Worm (Caenorhabditis elegans) whole organism, young adult: ENCODE data around the gene F45F2.10.

Experiments used
- B0019.2 ChIP-seq: fragments of 200-800 bp; sonication (Bioruptor generic); conservative IDR thresholded peaks from 2 replicates; pipeline ENCODE4 v1.3.6; 2022; ENCODE audit warnings: missing genetic modification reagents, missing genetic modification characterization, missing compliant biosample characterization
- B0261.1 ChIP-seq: sonication (generic microtip); optimal IDR thresholded peaks from 2 replicates; lab custom pipeline; 2016; ENCODE audit warnings: mild to moderate bottlenecking, missing genetic modification characterization, moderate library complexity, missing compliant biosample characterization
- C06A6.2 ChIP-seq: fragments of 200-800 bp; sonication (Bioruptor generic); conservative IDR thresholded peaks from 2 replicates; pipeline ENCODE4 v1.3.6; 2022; ENCODE audit warnings: missing genetic modification characterization, missing compliant biosample characterization
- D2030.7 ChIP-seq: fragments of 200-800 bp; sonication (Bioruptor generic); IDR thresholded peaks from 2 replicates; pipeline ENCODE4 v1.3.6; 2022; ENCODE audit warnings: missing genetic modification reagents, missing genetic modification characterization, missing compliant biosample characterization
- F37B4.10 ChIP-seq: fragments of 200-800 bp; sonication (Bioruptor generic); IDR thresholded peaks from 2 replicates; pipeline ENCODE4 v1.3.6; 2022; ENCODE audit warnings: missing genetic modification characterization, missing compliant biosample characterization
- F49E8.2 ChIP-seq: sonication (generic microtip); optimal IDR thresholded peaks from 3 replicates; lab custom pipeline; 2017; ENCODE audit warnings: missing genetic modification characterization, mild to moderate bottlenecking, missing compliant biosample characterization, antibody characterized with exemption, moderate library complexity; ENCODE audit not compliant: insufficient read depth
- K11D2.4 ChIP-seq: fragments of 200-800 bp; sonication (Bioruptor generic); IDR thresholded peaks from 2 replicates; pipeline ENCODE4 v1.3.6; 2022; ENCODE audit warnings: missing genetic modification reagents, missing genetic modification characterization, missing compliant biosample characterization
- K12H6.12 ChIP-seq: fragments of 200-800 bp; sonication (Bioruptor generic); optimal IDR thresholded peaks from 2 replicates; lab custom pipeline; 2018; ENCODE audit warnings: mild to moderate bottlenecking, missing genetic modification characterization, missing compliant biosample characterization
- Y53F4B.3 ChIP-seq: fragments of 200-800 bp; sonication (Bioruptor generic); IDR thresholded peaks from 2 replicates; pipeline ENCODE4 v1.3.6; 2022; ENCODE audit warnings: missing genetic modification reagents, missing genetic modification characterization, missing compliant biosample characterization
- Y56A3A.18 ChIP-seq: fragments of 200-800 bp; sonication (Bioruptor generic); IDR thresholded peaks from 2 replicates; pipeline ENCODE4 v1.3.6; 2022; ENCODE audit warnings: missing genetic modification reagents, missing genetic modification characterization, missing compliant biosample characterization
- Y95B8A.8 ChIP-seq: fragments of 200-800 bp; sonication (Bioruptor generic); IDR thresholded peaks from 2 replicates; pipeline ENCODE4 v1.3.6; 2022; ENCODE audit warnings: missing genetic modification reagents, missing genetic modification characterization, missing compliant biosample characterization
- ZK185.1 ChIP-seq: sonication (generic microtip); optimal IDR thresholded peaks from 2 replicates; lab custom pipeline; 2016; ENCODE audit warnings: mild to moderate bottlenecking, missing genetic modification characterization, missing compliant biosample characterization; ENCODE audit not compliant: poor library complexity, severe bottlenecking
- ama-1 ChIP-seq, 3 experiments: fragments of 150-350 bp in 1 of 3; sonication (generic microtip) in 2 of 3; optimal IDR thresholded peaks; 2 replicates each; lab custom pipeline; 2014 to 2018; ENCODE audit warnings: missing biosample characterization in 2 of 3, missing genetic modification characterization in 2 of 3, missing genetic modification reagents in 2 of 3
- aptf-2 ChIP-seq: fragments of 200-800 bp; sonication (Bioruptor generic); conservative IDR thresholded peaks from 2 replicates; pipeline ENCODE4 v1.3.6; 2022; ENCODE audit warnings: missing genetic modification reagents, missing genetic modification characterization, missing compliant biosample characterization
- attf-3 ChIP-seq: fragments of 200-800 bp; sonication (Bioruptor generic); conservative IDR thresholded peaks from 2 replicates; pipeline ENCODE4 v1.3.6; 2022; ENCODE audit warnings: missing genetic modification reagents, missing genetic modification characterization, missing compliant biosample characterization
- attf-5 ChIP-seq: fragments of 200-800 bp; sonication (Bioruptor generic); optimal IDR thresholded peaks from 2 replicates; lab custom pipeline; 2018; ENCODE audit warnings: mild to moderate bottlenecking, missing genetic modification characterization, missing compliant biosample characterization
- cebp-1 ChIP-seq, 2 experiments: fragments of 200-800 bp in 1 of 2; sonication (Bioruptor generic) in 1 of 2; sonication (generic microtip) in 1 of 2; IDR thresholded peaks in 1 of 2; optimal IDR thresholded peaks in 1 of 2; 2 replicates each; pipeline versions ENCODE4 v1.3.6 to Lab custom; 2017 to 2022; ENCODE audit warnings: missing compliant biosample characterization in 2 of 2, missing genetic modification characterization in 2 of 2, mild to moderate bottlenecking in 1 of 2, missing genetic modification reagents in 1 of 2, moderate library complexity in 1 of 2
- ceh-100 ChIP-seq: fragments of 200-800 bp; sonication (Bioruptor generic); IDR thresholded peaks from 2 replicates; pipeline ENCODE4 v1.3.6; 2022; ENCODE audit warnings: missing genetic modification reagents, missing genetic modification characterization, missing compliant biosample characterization
- ceh-91 ChIP-seq: fragments of 200-800 bp; sonication (Bioruptor generic); IDR thresholded peaks from 2 replicates; pipeline ENCODE4 v1.3.6; 2022; ENCODE audit warnings: missing genetic modification reagents, missing genetic modification characterization, missing compliant biosample characterization
- dpff-1 ChIP-seq: sonication (generic microtip); optimal IDR thresholded peaks from 2 replicates; lab custom pipeline; 2017; ENCODE audit warnings: mild to moderate bottlenecking, missing genetic modification characterization, missing compliant biosample characterization
- dpl-1 ChIP-seq: fragments of 150-350 bp; optimal IDR thresholded peaks from 2 replicates; lab custom pipeline; 2014; ENCODE audit warnings: missing biosample characterization, missing genetic modification reagents, missing genetic modification characterization
- efl-1 ChIP-seq: fragments of 150-350 bp; optimal IDR thresholded peaks from 2 replicates; lab custom pipeline; 2014; ENCODE audit warnings: missing biosample characterization, missing genetic modification reagents, missing genetic modification characterization
- egrh-3 ChIP-seq: fragments of 200-800 bp; sonication (Bioruptor generic); IDR thresholded peaks from 2 replicates; pipeline ENCODE4 v1.3.6; 2022; ENCODE audit warnings: missing genetic modification reagents, missing genetic modification characterization, missing compliant biosample characterization
- ets-4 ChIP-seq: fragments of 200-800 bp; sonication (Bioruptor generic); optimal IDR thresholded peaks from 2 replicates; lab custom pipeline; 2018; ENCODE audit warnings: mild to moderate bottlenecking, missing genetic modification characterization, missing compliant biosample characterization
- gei-17 ChIP-seq: fragments of 200-800 bp; sonication (Bioruptor generic); optimal IDR thresholded peaks from 2 replicates; lab custom pipeline; 2018; ENCODE audit warnings: mild to moderate bottlenecking, missing genetic modification characterization, missing compliant biosample characterization
- hlh-12 ChIP-seq: sonication (generic microtip); optimal IDR thresholded peaks from 2 replicates; lab custom pipeline; 2016; ENCODE audit warnings: missing genetic modification characterization, missing compliant biosample characterization
- hrde-1 ChIP-seq: sonication (generic microtip); optimal IDR thresholded peaks from 2 replicates; lab custom pipeline; 2016; ENCODE audit warnings: missing genetic modification characterization, mild to moderate bottlenecking, missing compliant biosample characterization, moderate library complexity, missing genotype, missing genetic modification reagents, borderline replicate concordance
- let-607 ChIP-seq, 2 experiments: fragments of 200-800 bp in 1 of 2; sonication (Bioruptor generic) in 1 of 2; sonication (generic microtip) in 1 of 2; optimal IDR thresholded peaks; 2 replicates each; lab custom pipeline; 2016 to 2018; ENCODE audit warnings: mild to moderate bottlenecking in 2 of 2, missing compliant biosample characterization in 2 of 2, missing genetic modification characterization in 2 of 2, moderate library complexity in 2 of 2, missing genotype in 1 of 2
- lin-35 ChIP-seq, 3 experiments: fragments of 150-350 bp in 2 of 3; sonication (generic microtip) in 1 of 3; optimal IDR thresholded peaks; 2 replicates each; lab custom pipeline; 2014 to 2018; ENCODE audit warnings: missing biosample characterization in 3 of 3, missing genetic modification characterization in 3 of 3, missing genetic modification reagents in 3 of 3
- lin-40 ChIP-seq: sonication (generic microtip); optimal IDR thresholded peaks from 2 replicates; lab custom pipeline; 2016; ENCODE audit warnings: missing genetic modification characterization, mild to moderate bottlenecking, missing compliant biosample characterization, missing genotype, missing genetic modification reagents
- lin-54 ChIP-seq: fragments of 200-800 bp; sonication (Bioruptor generic); optimal IDR thresholded peaks from 2 replicates; lab custom pipeline; 2018; ENCODE audit warnings: mild to moderate bottlenecking, missing genetic modification characterization, missing compliant biosample characterization
- lir-1 ChIP-seq: fragments of 200-800 bp; sonication (Bioruptor generic); conservative IDR thresholded peaks from 2 replicates; pipeline ENCODE4 v1.3.6; 2022; ENCODE audit warnings: missing genetic modification reagents, missing genetic modification characterization, missing compliant biosample characterization
- madf-8 ChIP-seq: fragments of 200-800 bp; sonication (Bioruptor generic); conservative IDR thresholded peaks from 2 replicates; pipeline ENCODE4 v1.3.6; 2022; ENCODE audit warnings: missing genetic modification reagents, missing genetic modification characterization, missing compliant biosample characterization
- mcd-1 ChIP-seq: fragments of 200-800 bp; sonication (Bioruptor generic); IDR thresholded peaks from 2 replicates; pipeline ENCODE4 v1.3.6; 2022; ENCODE audit warnings: missing genetic modification reagents, missing genetic modification characterization, missing compliant biosample characterization
- mel-28 ChIP-seq: sonication (generic microtip); optimal IDR thresholded peaks from 2 replicates; lab custom pipeline; 2016; ENCODE audit warnings: borderline replicate concordance, mild to moderate bottlenecking, missing genetic modification characterization, missing compliant biosample characterization
- mes-4 ChIP-seq: sonication (generic microtip); optimal IDR thresholded peaks from 2 replicates; lab custom pipeline; 2016; ENCODE audit warnings: missing genotype, missing genetic modification characterization, missing compliant biosample characterization
- mxl-1 ChIP-seq: sonication (generic microtip); optimal IDR thresholded peaks from 2 replicates; lab custom pipeline; 2016; ENCODE audit warnings: missing genetic modification characterization, missing compliant biosample characterization
- nfya-1 ChIP-seq: sonication (generic microtip); optimal IDR thresholded peaks from 2 replicates; lab custom pipeline; 2017; ENCODE audit warnings: antibody characterized with exemption, missing compliant biosample characterization, missing genetic modification characterization, borderline replicate concordance; ENCODE audit not compliant: insufficient read depth
- nhr-179 ChIP-seq: sonication (generic microtip); optimal IDR thresholded peaks from 2 replicates; lab custom pipeline; 2016; ENCODE audit warnings: mild to moderate bottlenecking, missing genetic modification characterization, missing compliant biosample characterization
- pbrm-1 ChIP-seq: fragments of 200-800 bp; sonication (Bioruptor generic); IDR thresholded peaks from 2 replicates; pipeline ENCODE4 v1.3.6; 2022; ENCODE audit warnings: missing genetic modification reagents, missing genetic modification characterization, missing compliant biosample characterization
- rec-8 ChIP-seq, 2 experiments: sonication (generic microtip); optimal IDR thresholded peaks; 2 replicates each; lab custom pipeline; 2016; ENCODE audit warnings: mild to moderate bottlenecking in 2 of 2, missing genetic modification characterization in 2 of 2, missing genetic modification reagents in 2 of 2, missing genotype in 2 of 2, missing biosample characterization in 1 of 2, missing compliant biosample characterization in 1 of 2, moderate library complexity in 1 of 2
- sdz-38 ChIP-seq: sonication (generic microtip); optimal IDR thresholded peaks from 2 replicates; lab custom pipeline; 2016; ENCODE audit warnings: missing genotype, missing genetic modification characterization, missing compliant biosample characterization
- sea-2 ChIP-seq: fragments of 200-800 bp; sonication (Bioruptor generic); IDR thresholded peaks from 2 replicates; pipeline ENCODE4 v1.3.6; 2022; ENCODE audit warnings: missing genetic modification characterization, missing compliant biosample characterization
- tbp1 ChIP-seq: fragments of 200-800 bp; sonication (Bioruptor generic); optimal IDR thresholded peaks from 2 replicates; lab custom pipeline; 2018; ENCODE audit warnings: mild to moderate bottlenecking, missing genetic modification characterization, missing compliant biosample characterization
- unc-130 ChIP-seq: sonication (generic microtip); optimal IDR thresholded peaks from 2 replicates; lab custom pipeline; 2016; ENCODE audit warnings: missing genetic modification reagents, missing genetic modification characterization, missing compliant biosample characterization
- xnd-1 ChIP-seq: sonication (generic microtip); optimal IDR thresholded peaks from 2 replicates; lab custom pipeline; 2016; ENCODE audit warnings: missing genotype, missing genetic modification reagents, missing genetic modification characterization, missing compliant biosample characterization
- ztf-26 ChIP-seq: sonication (generic microtip); optimal IDR thresholded peaks from 2 replicates; lab custom pipeline; 2017; ENCODE audit warnings: missing genetic modification characterization, missing compliant biosample characterization

The F45F2.10 gene

DNA sequence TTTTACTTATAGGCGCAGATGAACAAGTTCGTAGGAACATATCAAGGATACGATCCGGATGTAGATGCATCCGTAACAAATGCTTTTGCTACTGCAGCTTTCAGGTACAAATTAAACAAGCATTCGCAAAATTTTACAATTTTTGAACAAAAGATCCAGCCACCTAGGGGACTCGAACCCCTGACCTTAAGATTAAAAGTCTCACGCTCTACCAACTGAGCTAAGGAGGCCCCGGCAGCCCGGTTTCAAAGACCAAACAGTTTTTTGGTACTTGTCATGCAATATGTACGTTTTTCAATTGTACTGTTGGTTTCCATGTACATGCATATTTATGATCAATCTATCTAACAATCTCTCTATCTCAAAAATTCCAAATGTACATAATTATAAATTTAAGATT is 19.3 kb downstream of the F45F2.10 start (continued):
- TF ChIP-seq madf-8 (GFP tag; lab: Robert Waterston, UW) (no peak), aptf-2 (GFP tag; lab: Robert Waterston, UW) (no peak), B0261.1 (tag; lab: Kevin White, UChicago) (peak; percentile 67), pbrm-1 (peak; percentile 39; the same call in 1 of the 2 replicates), attf-5 (GFP tag; lab: Kevin White, UChicago) (peak; percentile 29), dpl-1 (no peak), ets-4 (GFP tag; lab: Kevin White, UChicago) (no peak), K12H6.12 (tag; lab: Kevin White, UChicago) (no peak), rec-8 (tag; optimal IDR thresholded peaks at IDR 0.05; lab: Kevin White, UChicago) (peak in 1 of 2 experiments; percentile 15), D2030.7 (peak; percentile 68), egrh-3 (GFP tag; lab: Robert Waterston, UW) (no peak), unc-130 (GFP tag; lab: Kevin White, UChicago) (peak; percentile 1), lir-1 (GFP tag; lab: Robert Waterston, UW) (no peak), ceh-100 (no peak), mes-4 (tag; lab: Kevin White, UChicago) (peak; percentile 19), cebp-1 (GFP tag; IDR thresholded peaks at IDR 0.05; lab: Robert Waterston, UW) (no peak), cebp-1 (tag; optimal IDR thresholded peaks at IDR 0.05; lab: Kevin White, UChicago) (peak; percentile 30), K11D2.4 (GFP tag; lab: Robert Waterston, UW) (no peak), mxl-1 (peak; percentile 56), xnd-1 (tag; lab: Kevin White, UChicago) (no peak), attf-3 (no peak), ceh-91 (GFP tag; lab: Robert Waterston, UW) (no peak), lin-35 (GFP tag; optimal IDR thresholded peaks at IDR 0.05; lab: Kevin White, UChicago) (no peak), hlh-12 (tag; lab: Kevin White, UChicago) (no peak), dpff-1 (tag; lab: Kevin White, UChicago) (no peak), let-607 (tag; optimal IDR thresholded peaks at IDR 0.05; lab: Kevin White, UChicago) (peak in 1 of 2 experiments; percentile 9), Y53F4B.3 (peak; percentile 66), Y56A3A.18 (no peak), Y95B8A.8 (GFP tag; lab: Robert Waterston, UW) (0 out of 2 replicates have a peak, but pooled peaks have one; percentile 40), efl-1 (GFP tag; lab: Kevin White, UChicago) (no peak), sdz-38 (tag; lab: Kevin White, UChicago) (no peak), tbp1 (GFP tag; lab: Kevin White, UChicago) (peak; percentile 91), B0019.2 (no peak), lin-54 (peak; percentile 12), hrde-1 (tag; lab: Kevin White, UChicago) (no peak), nfya-1 (no peak), ztf-26 (no peak), sea-2 (no peak), ZK185.1 (tag; lab: Kevin White, UChicago) (no peak), mel-28 (tag; lab: Kevin White, UChicago) (no peak), nhr-179 (tag; lab: Kevin White, UChicago) (no peak), mcd-1 (GFP tag; lab: Robert Waterston, UW) (no peak), C06A6.2 (GFP tag; lab: Robert Waterston, UW) (no peak), gei-17 (GFP tag; lab: Kevin White, UChicago) (no peak), lin-40 (no peak), F49E8.2 (tag; lab: Kevin White, UChicago) (no peak), ama-1 (optimal IDR thresholded peaks at IDR 0.05; lab: Kevin White, UChicago) (no peak), ama-1 (GFP tag; optimal IDR thresholded peaks at IDR 0.05; lab: Kevin White, UChicago) (no peak), F37B4.10 (GFP tag; lab: Robert Waterston, UW) (no peak)
